Worm (Caenorhabditis elegans) whole organism, L1 larva: Measurements from ENCODE around the gene doxa-1.

Source experiments
- F16B12.6 ChIP-seq: fragments of 150-350 bp; optimal IDR thresholded peaks from 2 replicates; lab custom pipeline; 2014; ENCODE audit warnings: missing biosample characterization, missing genetic modification characterization
- aha-1 ChIP-seq: fragments of 150-350 bp; optimal IDR thresholded peaks from 2 replicates; lab custom pipeline; 2014; ENCODE audit warnings: missing biosample characterization, missing genetic modification characterization
- ama-1 ChIP-seq: fragments of 150-350 bp; optimal IDR thresholded peaks from 2 replicates; lab custom pipeline; 2014
- blmp-1 ChIP-seq: fragments of 150-350 bp; optimal IDR thresholded peaks from 2 replicates; lab custom pipeline; 2014; ENCODE audit warnings: missing biosample characterization, missing genetic modification characterization
- ceh-82 ChIP-seq, 3 experiments: fragments of 150-350 bp in 1 of 3; sonication (generic microtip) in 2 of 3; optimal IDR thresholded peaks; 2 replicates each; lab custom pipeline; 2014 to 2017; ENCODE audit warnings: missing biosample characterization in 3 of 3, missing genetic modification characterization in 3 of 3
- ceh-88 ChIP-seq: fragments of 200-800 bp; sonication (Bioruptor generic); IDR thresholded peaks from 2 replicates; pipeline ENCODE4 v1.3.6; 2022; ENCODE audit warnings: missing genetic modification characterization, missing compliant biosample characterization
- dpl-1 ChIP-seq, 3 experiments: fragments of 150-350 bp in 2 of 3; sonication (generic microtip) in 1 of 3; optimal IDR thresholded peaks; 2 replicates each; lab custom pipeline; 2014 to 2017; ENCODE audit warnings: missing biosample characterization in 3 of 3, missing genetic modification characterization in 3 of 3, missing genetic modification reagents in 3 of 3
- efl-1 ChIP-seq, 4 experiments: fragments of 150-350 bp; optimal IDR thresholded peaks in 3 of 4; peaks in 1 of 4; 1 replicate in 1 of 4; 2 replicates in 3 of 4; lab custom pipeline; 2014; ENCODE audit warnings: missing biosample characterization in 2 of 4, missing genetic modification characterization in 2 of 4, missing genetic modification reagents in 2 of 4
- egl-27 ChIP-seq, 2 experiments: fragments of 150-350 bp in 1 of 2; sonication (generic microtip); optimal IDR thresholded peaks; 3 replicates each; lab custom pipeline; 2017 to 2018; ENCODE audit warnings: missing biosample characterization in 2 of 2, missing genetic modification characterization in 2 of 2, missing genetic modification reagents in 2 of 2
- fkh-8 ChIP-seq: sonication (generic microtip); optimal IDR thresholded peaks from 2 replicates; lab custom pipeline; 2016; ENCODE audit warnings: mild to moderate bottlenecking, missing genetic modification characterization, missing compliant biosample characterization
- fos-1 ChIP-seq: fragments of 150-350 bp; optimal IDR thresholded peaks from 2 replicates; lab custom pipeline; 2014; ENCODE audit warnings: missing biosample characterization, missing genetic modification characterization
- hlh-17 ChIP-seq: fragments of 200-800 bp; sonication (Bioruptor generic); optimal IDR thresholded peaks from 2 replicates; lab custom pipeline; 2018; ENCODE audit warnings: missing genetic modification characterization, mild to moderate bottlenecking, missing compliant biosample characterization, moderate library complexity, borderline replicate concordance
- hlh-4 ChIP-seq: sonication (generic microtip); optimal IDR thresholded peaks from 2 replicates; lab custom pipeline; 2016; ENCODE audit warnings: mild to moderate bottlenecking, missing genetic modification characterization, missing compliant biosample characterization
- lin-13 ChIP-seq: fragments of 150-350 bp; optimal IDR thresholded peaks from 2 replicates; lab custom pipeline; 2014; ENCODE audit warnings: missing biosample characterization, missing genetic modification reagents, missing genetic modification characterization
- lin-15B ChIP-seq: fragments of 150-350 bp; sonication (generic microtip); optimal IDR thresholded peaks from 3 replicates; lab custom pipeline; 2014; ENCODE audit warnings: missing biosample characterization, missing genetic modification characterization
- lin-35 ChIP-seq, 2 experiments: fragments of 150-350 bp; optimal IDR thresholded peaks; 2 replicates each; lab custom pipeline; 2014; ENCODE audit warnings: missing biosample characterization in 2 of 2, missing genetic modification characterization in 2 of 2, missing genetic modification reagents in 2 of 2
- lin-39 ChIP-seq: fragments of 150-350 bp; optimal IDR thresholded peaks from 2 replicates; lab custom pipeline; 2014; ENCODE audit warnings: missing biosample characterization, missing genetic modification reagents, missing genetic modification characterization
- lsy-2 ChIP-seq, 2 experiments: fragments of 150-350 bp; optimal IDR thresholded peaks; 2 replicates each; lab custom pipeline; 2014; ENCODE audit warnings: missing biosample characterization in 2 of 2, missing genetic modification characterization in 2 of 2
- mdl-1 ChIP-seq, 2 experiments: fragments of 150-350 bp; optimal IDR thresholded peaks; 2 replicates each; lab custom pipeline; 2014 to 2017; ENCODE audit warnings: missing biosample characterization in 2 of 2, missing genetic modification characterization in 2 of 2, inconsistent platforms in 1 of 2
- mef-2 ChIP-seq: fragments of 150-350 bp; optimal IDR thresholded peaks from 2 replicates; lab custom pipeline; 2014; ENCODE audit warnings: missing biosample characterization, missing genetic modification characterization
- nhr-11 ChIP-seq: fragments of 150-350 bp; optimal IDR thresholded peaks from 2 replicates; lab custom pipeline; 2014; ENCODE audit warnings: missing biosample characterization, missing genetic modification characterization
- nhr-12 ChIP-seq: sonication (generic microtip); optimal IDR thresholded peaks from 2 replicates; lab custom pipeline; 2017; ENCODE audit warnings: missing biosample characterization, missing genetic modification characterization
- nhr-20 ChIP-seq: sonication (generic microtip); optimal IDR thresholded peaks from 2 replicates; lab custom pipeline; 2016; ENCODE audit warnings: mild to moderate bottlenecking, missing genetic modification characterization, missing compliant biosample characterization
- nhr-237 ChIP-seq: fragments of 150-350 bp; optimal IDR thresholded peaks from 2 replicates; lab custom pipeline; 2014; ENCODE audit warnings: missing biosample characterization, missing genetic modification characterization
- nhr-47 ChIP-seq: sonication (generic microtip); optimal IDR thresholded peaks from 2 replicates; lab custom pipeline; 2016; ENCODE audit warnings: mild to moderate bottlenecking, missing genetic modification characterization, moderate library complexity, missing compliant biosample characterization
- nhr-76 ChIP-seq: sonication (generic microtip); optimal IDR thresholded peaks from 2 replicates; lab custom pipeline; 2017; ENCODE audit warnings: missing biosample characterization, missing genetic modification characterization
- nhr-85 ChIP-seq: sonication (generic microtip); peaks from one replicate; lab custom pipeline; 2016; ENCODE audit warnings: missing genetic modification characterization, inconsistent platforms, missing compliant biosample characterization
- pqm-1 ChIP-seq: sonication (generic microtip); optimal IDR thresholded peaks from 3 replicates; lab custom pipeline; 2017; ENCODE audit warnings: missing biosample characterization, missing genetic modification characterization
- snpc-4 ChIP-seq: fragments of 150-350 bp; optimal IDR thresholded peaks from 2 replicates; lab custom pipeline; 2014; ENCODE audit warnings: missing biosample characterization, missing genetic modification characterization
- sptf-1 ChIP-seq: fragments of 150-350 bp; optimal IDR thresholded peaks from 2 replicates; lab custom pipeline; 2014; ENCODE audit warnings: missing biosample characterization, missing genetic modification characterization
- sup-37 ChIP-seq: fragments of 200-800 bp; sonication (Bioruptor generic); optimal IDR thresholded peaks from 2 replicates; lab custom pipeline; 2018; ENCODE audit warnings: mild to moderate bottlenecking, missing genetic modification characterization, missing compliant biosample characterization
- unc-130 ChIP-seq: fragments of 150-350 bp; optimal IDR thresholded peaks from 2 replicates; lab custom pipeline; 2017; ENCODE audit warnings: missing biosample characterization, missing genetic modification characterization, inconsistent platforms
- unc-30 ChIP-seq: sonication (generic microtip); optimal IDR thresholded peaks from 2 replicates; lab custom pipeline; 2017; ENCODE audit warnings: missing biosample characterization, missing genetic modification characterization
- unc-62 ChIP-seq: fragments of 150-350 bp; optimal IDR thresholded peaks from 2 replicates; lab custom pipeline; 2014; ENCODE audit warnings: missing biosample characterization, missing genetic modification reagents, missing genetic modification characterization
- unc-86 ChIP-seq: sonication (generic microtip); optimal IDR thresholded peaks from 2 replicates; lab custom pipeline; 2016; ENCODE audit warnings: missing genetic modification characterization, missing compliant biosample characterization
- xbp-1 ChIP-seq: sonication (generic microtip); optimal IDR thresholded peaks from 2 replicates; lab custom pipeline; 2016; ENCODE audit warnings: missing genetic modification characterization, missing compliant biosample characterization
- ztf-11 ChIP-seq, 2 experiments: sonication (generic microtip); optimal IDR thresholded peaks; 2 replicates each; lab custom pipeline; 2016 to 2017; ENCODE audit warnings: missing genetic modification characterization in 2 of 2, missing biosample characterization in 1 of 2, missing compliant biosample characterization in 1 of 2
- ztf-4 ChIP-seq: fragments of 150-350 bp; optimal IDR thresholded peaks from 2 replicates; lab custom pipeline; 2014; ENCODE audit warnings: missing biosample characterization, missing genetic modification characterization

The doxa-1 gene

DNA sequence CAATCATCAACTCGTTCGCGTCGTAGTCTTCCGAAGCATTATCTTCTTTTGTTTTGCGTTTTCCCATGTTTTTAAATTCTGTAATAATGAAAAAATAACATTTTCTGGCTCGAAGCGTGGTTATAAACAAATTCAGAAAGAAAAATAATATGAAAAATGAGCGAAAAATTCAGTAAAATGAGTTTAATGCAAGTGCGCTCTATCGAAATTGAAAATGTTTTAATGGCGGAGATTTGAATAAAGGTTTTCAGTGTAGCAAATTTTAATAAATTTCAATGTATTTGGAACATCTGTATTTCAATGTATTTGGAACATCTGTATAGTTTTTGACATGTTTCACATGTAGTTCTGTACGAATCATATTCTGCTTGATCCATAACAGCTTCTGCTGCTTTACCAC is 33.6 kb downstream of the doxa-1 start, which contains the start of gene rha-2 (continued):
- no peak for TF ChIP-seq unc-86 (tag; lab: Kevin White, UChicago)
- no peak for TF ChIP-seq pqm-1 (tag; lab: Kevin White, UChicago)
- TF ChIP-seq nhr-85 (tag; lab: Kevin White, UChicago): no peak
- peak; percentile 83 to 91 (median 88) for TF ChIP-seq dpl-1 (GFP tag; optimal IDR thresholded peaks at IDR 0.05; lab: Kevin White, UChicago)
- TF ChIP-seq lin-39 (tag; lab: Kevin White, UChicago): peak; percentile 11
- TF ChIP-seq mef-2 (tag; lab: Kevin White, UChicago): no peak
- TF ChIP-seq nhr-12 (tag; lab: Kevin White, UChicago): no peak
- no peak for TF ChIP-seq nhr-76 (tag; lab: Kevin White, UChicago)
- TF ChIP-seq lin-13 (GFP tag; lab: Kevin White, UChicago): no peak
- peak; percentile 15 for TF ChIP-seq blmp-1
- TF ChIP-seq nhr-237: no peak
- no peak for TF ChIP-seq hlh-4 (tag; lab: Kevin White, UChicago)
- no peak for TF ChIP-seq sptf-1 (tag; lab: Kevin White, UChicago)
- TF ChIP-seq unc-62 (GFP tag; lab: Kevin White, UChicago): no peak
- TF ChIP-seq F16B12.6 (tag; lab: Kevin White, UChicago): peak; percentile 22
- no peak for TF ChIP-seq mdl-1 (tag; optimal IDR thresholded peaks at IDR 0.05; lab: Kevin White, UChicago)
- peak; percentile 31 to 72 for TF ChIP-seq lsy-2 (tag; optimal IDR thresholded peaks at IDR 0.05; lab: Kevin White, UChicago)
- TF ChIP-seq lin-15B (tag; lab: Kevin White, UChicago): peak; percentile 12
- TF ChIP-seq nhr-47: peak; percentile 3
- peak; percentile 89 to 95 for TF ChIP-seq lin-35 (GFP tag; optimal IDR thresholded peaks at IDR 0.05; lab: Kevin White, UChicago)

DNA sequence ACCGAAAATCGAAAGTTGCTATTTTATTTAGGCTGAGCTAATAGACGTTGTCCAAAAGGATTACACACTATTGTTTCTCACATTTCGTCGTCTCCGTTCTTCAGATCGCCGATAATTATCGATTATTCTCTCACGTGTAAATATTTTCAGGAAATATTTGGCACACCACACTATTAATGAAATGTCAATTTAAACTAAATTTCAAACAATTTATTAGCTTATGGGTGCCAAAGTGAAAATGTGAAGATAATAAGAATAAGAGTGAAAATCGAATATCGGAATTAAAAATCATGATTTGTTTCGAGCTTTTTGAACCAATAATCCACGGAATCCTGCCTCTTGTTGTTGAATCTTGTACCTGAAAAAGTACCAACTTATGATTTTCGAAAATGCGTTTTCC is 35.7 kb downstream of the doxa-1 start, which contains the start of gene C06E1.11:
Gene C06E1.11, minus strand, starts transcription at position 101 of the 400 bp plus-strand sequence.
- no peak for TF ChIP-seq ceh-88
- no peak for TF ChIP-seq efl-1 (optimal IDR thresholded peaks at IDR 0.05; lab: Kevin White, UChicago)
- peak in 1 of 2 experiments; percentile 35 for TF ChIP-seq efl-1 (GFP tag; optimal IDR thresholded peaks at IDR 0.05 in 1 of 2; lab: Kevin White, UChicago)
- TF ChIP-seq fkh-8: no peak

DNA sequence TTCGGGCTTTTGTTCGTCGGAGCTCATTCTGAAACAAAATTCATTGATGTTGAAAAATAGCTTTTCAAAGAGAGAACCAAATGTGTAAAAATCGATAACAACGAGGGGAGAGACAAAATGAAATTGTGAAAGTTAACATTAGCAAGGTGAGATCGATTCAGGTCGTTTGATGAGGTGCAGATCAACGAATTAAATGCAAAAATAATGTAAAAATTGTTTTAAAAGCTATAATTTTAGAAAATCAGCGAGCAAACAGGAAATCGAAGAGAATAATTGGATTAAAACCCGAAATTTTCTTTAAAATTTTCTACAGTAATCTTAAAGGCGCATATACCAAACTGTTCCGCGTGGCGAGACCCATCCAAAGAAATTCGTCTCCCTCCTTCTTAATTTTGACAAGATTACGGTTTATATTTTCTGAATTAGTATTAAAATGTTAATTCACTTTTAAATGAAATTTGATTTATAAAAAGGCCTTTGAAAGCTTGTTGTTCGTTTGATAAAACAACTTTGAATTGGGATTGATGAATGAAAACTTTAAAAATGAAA is 37.6 kb downstream of the doxa-1 start, which contains the start of gene C13G5.2:
Gene C13G5.2, minus strand, starts transcription at position 51 of the 549 bp plus-strand sequence.
- TF ChIP-seq efl-1 (optimal IDR thresholded peaks at IDR 0.05; lab: Kevin White, UChicago): no peak
- peak in 1 of 2 experiments; percentile 33 for TF ChIP-seq efl-1 (GFP tag; optimal IDR thresholded peaks at IDR 0.05 in 1 of 2; lab: Kevin White, UChicago)
- no peak for TF ChIP-seq nhr-20 (tag; lab: Kevin White, UChicago)
- TF ChIP-seq, all 84 proteins: peak for 1

DNA sequence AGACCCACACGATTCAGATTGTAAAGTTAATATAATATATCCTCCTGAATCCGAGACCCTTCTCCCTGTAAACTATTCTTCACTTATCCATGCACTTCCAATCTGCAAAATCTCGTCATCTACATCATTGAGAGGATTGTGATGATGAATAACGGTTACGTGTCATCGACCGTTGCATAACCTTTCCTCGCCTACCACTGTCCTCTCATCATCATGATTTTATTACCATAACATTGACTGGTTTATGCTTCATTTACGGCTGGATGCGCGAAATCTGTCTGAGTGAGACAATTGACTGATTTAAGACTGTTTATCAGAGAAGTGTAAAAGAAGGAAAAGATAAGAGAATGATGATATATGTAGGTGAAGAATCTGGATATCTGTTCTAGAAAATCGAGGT is 39.4 kb downstream of the doxa-1 start:
- TF ChIP-seq ceh-82 (tag; optimal IDR thresholded peaks at IDR 0.05; lab: Kevin White, UChicago) (no peak), snpc-4 (tag; lab: Kevin White, UChicago) (no peak), fos-1 (tag; lab: Kevin White, UChicago) (no peak), sup-37 (GFP tag; lab: Kevin White, UChicago) (no peak), lin-15B (tag; lab: Kevin White, UChicago) (no peak), ceh-88 (no peak), aha-1 (tag; lab: Kevin White, UChicago) (no peak), nhr-237 (no peak), egl-27 (tag; optimal IDR thresholded peaks at IDR 0.05; lab: Kevin White, UChicago) (no peak), blmp-1 (no peak), unc-130 (no peak), nhr-11 (tag; lab: Kevin White, UChicago) (no peak), hlh-17 (GFP tag; lab: Kevin White, UChicago) (no peak), ztf-4 (tag; lab: Kevin White, UChicago) (no peak), xbp-1 (tag; lab: Kevin White, UChicago) (no peak), ama-1 (lab: Kevin White, UChicago) (no peak), lin-13 (GFP tag; lab: Kevin White, UChicago) (no peak), ztf-11 (tag; optimal IDR thresholded peaks at IDR 0.05; lab: Kevin White, UChicago) (no peak), unc-30 (tag; lab: Kevin White, UChicago) (no peak)
